Fruit fly (Drosophila melanogaster): ENCODE data around the gene Cp36.

- TF ChIP-seq CG11617 (GFP tag; optimal IDR thresholded peaks at IDR 0.05) (no peak), CG7101 (tag; optimal IDR thresholded peaks at IDR 0.05) (no peak), Hr96 (GFP tag; optimal IDR thresholded peaks at IDR 0.05) (no peak), CG5204 (GFP tag; optimal IDR thresholded peaks at IDR 0.05) (no peak), ovo (GFP tag; optimal IDR thresholded peaks at IDR 0.05) (no peak)
These were observed 20.0 kb downstream of the Cp36 start for dm6 chrX:8499151-8499550.
